Fruit fly (Drosophila melanogaster): ENCODE measurements around the gene Pxt.

DNA sequence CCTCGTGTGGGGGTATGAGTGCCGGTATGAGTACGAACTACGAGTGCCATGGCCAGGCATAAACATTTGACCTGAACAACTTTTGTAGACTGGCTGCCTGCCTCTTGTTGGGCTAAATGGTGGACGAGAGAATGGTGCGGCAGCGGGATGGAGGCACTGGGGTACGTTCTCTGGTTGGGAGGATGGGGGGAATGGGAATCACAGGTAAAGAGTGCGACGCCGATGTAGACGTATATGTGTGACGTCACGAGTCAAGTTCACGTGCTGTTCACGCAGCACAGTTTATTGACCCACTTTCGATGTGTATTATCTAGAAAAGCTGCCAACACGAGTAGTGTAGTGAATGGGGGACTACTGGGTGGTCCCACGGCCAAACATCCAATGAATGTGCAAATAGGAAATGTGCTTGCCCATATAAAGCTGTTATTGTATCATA lies 12.3 kb upstream of the Pxt start:
- TF ChIP-seq CG8478 (optimal IDR thresholded peaks at IDR 0.05), result no peak
- no peak for TF ChIP-seq CTCF (optimal IDR thresholded peaks at IDR 0.05)
